Worm (Caenorhabditis elegans): ENCODE results near the gene ctsa-2.

Gene ctsa-2

ce11 chrX:6377634-6378288, 52.6 kb downstream of the ctsa-2 start, which contains the start of gene lmp-1:
Gene lmp-1, minus strand, starts transcription at chrX:6377684.
- TF ChIP-seq pes-1 (GFP tag; IDR thresholded peaks at IDR 0.05) = no peak
- no peak for TF ChIP-seq sea-1 (GFP tag; conservative IDR thresholded peaks at IDR 0.05)
- TF ChIP-seq ets-7 (tag; optimal IDR thresholded peaks at IDR 0.05) = no peak
- no peak for TF ChIP-seq F13C5.2 (tag; optimal IDR thresholded peaks at IDR 0.05)
- TF ChIP-seq hmg-4 (GFP tag; optimal IDR thresholded peaks at IDR 0.05) = no peak
- no peak for TF ChIP-seq tbx-37 (GFP tag; conservative IDR thresholded peaks at IDR 0.05)
- TF ChIP-seq hnd-1 (tag; optimal IDR thresholded peaks at IDR 0.05) = no peak
- no peak for TF ChIP-seq ceh-36 (tag; optimal IDR thresholded peaks at IDR 0.05)
- no peak for TF ChIP-seq aly-1 (tag; optimal IDR thresholded peaks at IDR 0.05)
- TF ChIP-seq ama-1 (optimal IDR thresholded peaks at IDR 0.05) = no peak
- no peak for TF ChIP-seq tra-4 (tag; optimal IDR thresholded peaks at IDR 0.05)
- no peak for TF ChIP-seq flt-1 (GFP tag; IDR thresholded peaks at IDR 0.05)
- TF ChIP-seq scrt-1 (GFP tag; IDR thresholded peaks at IDR 0.05) = no peak
- no peak for TF ChIP-seq ceh-13 (GFP tag; optimal IDR thresholded peaks at IDR 0.05)
- no peak for TF ChIP-seq tbx-11 (GFP tag; IDR thresholded peaks at IDR 0.05)
- no peak for TF ChIP-seq hmbx-1 (tag; optimal IDR thresholded peaks at IDR 0.05)

DNA sequence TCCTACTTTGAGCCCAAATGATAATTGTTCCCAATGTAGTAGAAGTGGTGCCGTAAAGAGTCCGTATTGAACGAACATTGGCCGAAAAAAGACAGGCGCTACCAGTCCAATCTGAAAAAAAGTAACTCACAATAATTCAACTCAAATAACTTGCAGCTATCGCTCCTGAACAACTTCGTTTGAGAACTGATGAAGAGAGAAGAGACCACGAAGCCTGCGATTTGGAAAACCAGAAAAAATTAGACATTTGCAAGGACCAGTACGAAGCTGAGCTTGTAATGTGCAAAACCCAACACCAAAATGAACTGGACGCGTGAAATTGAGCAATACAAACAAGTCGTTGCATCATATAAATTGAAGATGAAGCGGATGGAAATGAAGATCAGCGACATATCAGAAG, 56.0 kb downstream of the ctsa-2 start, which contains the start of gene C03B1.1:
Gene C03B1.1 (plus strand): TSS at position 301 of the 400 bp plus-strand sequence.
- no peak for TF ChIP-seq sea-1 (GFP tag; conservative IDR thresholded peaks at IDR 0.05)
- TF ChIP-seq ama-1 (optimal IDR thresholded peaks at IDR 0.05) = no peak
- TF ChIP-seq flt-1 (GFP tag; IDR thresholded peaks at IDR 0.05) = no peak
- no peak for TF ChIP-seq pes-1 (GFP tag; IDR thresholded peaks at IDR 0.05)
- no peak for TF ChIP-seq scrt-1 (GFP tag; IDR thresholded peaks at IDR 0.05)
- no peak for TF ChIP-seq ceh-13 (GFP tag; optimal IDR thresholded peaks at IDR 0.05)
- TF ChIP-seq hnd-1 (tag; optimal IDR thresholded peaks at IDR 0.05) = no peak
- TF ChIP-seq aly-1 (tag; optimal IDR thresholded peaks at IDR 0.05) = no peak
- no peak for TF ChIP-seq F13C5.2 (tag; optimal IDR thresholded peaks at IDR 0.05)
- TF ChIP-seq ceh-36 (tag; optimal IDR thresholded peaks at IDR 0.05) = no peak
- TF ChIP-seq hmbx-1 (tag; optimal IDR thresholded peaks at IDR 0.05) = no peak
- no peak for TF ChIP-seq tbx-37 (GFP tag; conservative IDR thresholded peaks at IDR 0.05)
- no peak for TF ChIP-seq hmg-4 (GFP tag; optimal IDR thresholded peaks at IDR 0.05)
- TF ChIP-seq B0310.2 (tag; optimal IDR thresholded peaks at IDR 0.05) = no peak
- no peak for TF ChIP-seq tra-4 (tag; optimal IDR thresholded peaks at IDR 0.05)
- no peak for TF ChIP-seq ets-7 (tag; optimal IDR thresholded peaks at IDR 0.05)
- no peak for TF ChIP-seq tbx-11 (GFP tag; IDR thresholded peaks at IDR 0.05)

DNA sequence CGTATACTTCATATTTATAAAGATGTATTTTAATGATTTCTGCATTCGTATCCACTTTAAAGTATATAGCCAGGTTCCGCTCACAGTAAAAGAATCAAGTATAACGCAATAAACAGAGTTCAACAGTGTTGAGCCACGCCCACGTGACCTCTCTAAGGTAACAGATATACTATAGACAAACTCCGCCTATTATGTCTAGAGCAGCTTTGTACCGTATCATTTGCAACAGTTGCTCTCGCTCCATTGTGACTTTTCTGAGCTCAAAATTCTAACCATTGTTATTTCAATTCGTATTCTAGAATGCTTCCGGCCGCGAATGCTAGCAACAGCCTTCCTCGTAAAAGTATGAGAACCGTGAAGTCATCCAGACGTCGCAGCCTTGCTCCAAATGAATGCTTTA, 57.1 kb downstream of the ctsa-2 start, which contains the start of gene C03B1.17:
Gene C03B1.17 (plus strand): TSS at position 301 of the 400 bp plus-strand sequence.
- no peak for TF ChIP-seq ama-1 (optimal IDR thresholded peaks at IDR 0.05)
- TF ChIP-seq hmg-4 (GFP tag; optimal IDR thresholded peaks at IDR 0.05) = no peak
- TF ChIP-seq tbx-37 (GFP tag; conservative IDR thresholded peaks at IDR 0.05) = no peak
- no peak for TF ChIP-seq pes-1 (GFP tag; IDR thresholded peaks at IDR 0.05)
- TF ChIP-seq scrt-1 (GFP tag; IDR thresholded peaks at IDR 0.05) = no peak
- no peak for TF ChIP-seq ceh-13 (GFP tag; optimal IDR thresholded peaks at IDR 0.05)
- TF ChIP-seq ets-7 (tag; optimal IDR thresholded peaks at IDR 0.05) = no peak

ce11 chrX:6371192-6372116, 59.0 kb downstream of the ctsa-2 start:
- TF ChIP-seq F13C5.2 (tag; optimal IDR thresholded peaks at IDR 0.05) = peak; percentile 62
- peak; percentile 79 for TF ChIP-seq sea-1 (GFP tag; conservative IDR thresholded peaks at IDR 0.05)
- peak; percentile 88 for TF ChIP-seq scrt-1 (GFP tag; IDR thresholded peaks at IDR 0.05)
- TF ChIP-seq hmg-4 (GFP tag; optimal IDR thresholded peaks at IDR 0.05) = peak; percentile 85
- TF ChIP-seq tbx-11 (GFP tag; IDR thresholded peaks at IDR 0.05) = peak; percentile 88
- TF ChIP-seq pes-1 (GFP tag; IDR thresholded peaks at IDR 0.05) = peak; percentile 92
- TF ChIP-seq ama-1 (optimal IDR thresholded peaks at IDR 0.05) = no peak
- no peak for TF ChIP-seq ets-7 (tag; optimal IDR thresholded peaks at IDR 0.05)
- TF ChIP-seq ceh-36 (tag; optimal IDR thresholded peaks at IDR 0.05) = peak; percentile 81
- peak; percentile 64 for TF ChIP-seq hmbx-1 (tag; optimal IDR thresholded peaks at IDR 0.05)
- peak; percentile 66 for TF ChIP-seq hnd-1 (tag; optimal IDR thresholded peaks at IDR 0.05)
- TF ChIP-seq tbx-37 (GFP tag; conservative IDR thresholded peaks at IDR 0.05) = peak; percentile 90
- TF ChIP-seq B0310.2 (tag; optimal IDR thresholded peaks at IDR 0.05) = peak; percentile 58
- TF ChIP-seq aly-1 (tag; optimal IDR thresholded peaks at IDR 0.05) = peak; percentile 33
- TF ChIP-seq flt-1 (GFP tag; IDR thresholded peaks at IDR 0.05) = peak; percentile 82
- TF ChIP-seq tra-4 (tag; optimal IDR thresholded peaks at IDR 0.05) = peak; percentile 28
- TF ChIP-seq ceh-13 (GFP tag; optimal IDR thresholded peaks at IDR 0.05) = peak; percentile 73
